Fruit fly (Drosophila melanogaster): Measurements from ENCODE around the gene wol.
A peak's percentile ranks its signal among the peaks of the same experiment; 100 is the strongest.

Gene wol

dm6 chr2L:8280225-8280624 is 22.6 kb downstream of the wol start:
- TF ChIP-seq CG8319 (GFP tag; optimal IDR thresholded peaks at IDR 0.05) (peak; percentile 13), fkh (GFP tag; optimal IDR thresholded peaks at IDR 0.05) (peak; percentile 51), CG6808 (GFP tag; optimal IDR thresholded peaks at IDR 0.05) (no peak), CG10631 (GFP tag; optimal IDR thresholded peaks at IDR 0.05) (no peak), cyc (GFP tag; optimal IDR thresholded peaks at IDR 0.05) (no peak), dsx (GFP tag; optimal IDR thresholded peaks at IDR 0.05; ENCODE audit: poor library complexity, severe bottlenecking) (peak; percentile 39), CG9139 (GFP tag; optimal IDR thresholded peaks at IDR 0.05) (no peak)

- TF ChIP-seq esn (GFP tag; optimal IDR thresholded peaks at IDR 0.05) (peak; percentile 97), fkh (GFP tag; optimal IDR thresholded peaks at IDR 0.05) (no peak), Hr4 (GFP tag; optimal IDR thresholded peaks at IDR 0.05) (peak; percentile 57), salr (GFP tag; optimal IDR thresholded peaks at IDR 0.05) (peak; percentile 83 to 85), topi (GFP tag; optimal IDR thresholded peaks at IDR 0.05) (peak; percentile 96), Eip75B (GFP tag; optimal IDR thresholded peaks at IDR 0.05) (peak; percentile 93), fd59A (GFP tag; optimal IDR thresholded peaks at IDR 0.05) (peak; percentile 92), Hr38 (GFP tag; optimal IDR thresholded peaks at IDR 0.05) (no peak), dsx (GFP tag; optimal IDR thresholded peaks at IDR 0.05; ENCODE audit: poor library complexity, severe bottlenecking) (peak; percentile 92), CG11762 (GFP tag; optimal IDR thresholded peaks at IDR 0.05; ENCODE audit: insufficient read depth) (peak; percentile 86), CG8319 (GFP tag; optimal IDR thresholded peaks at IDR 0.05) (peak; percentile 80), Blimp-1 (GFP tag; optimal IDR thresholded peaks at IDR 0.05) (peak; percentile 83), CG6792 (GFP tag; optimal IDR thresholded peaks at IDR 0.05) (peak; percentile 91), Sox102F (GFP tag; optimal IDR thresholded peaks at IDR 0.05) (peak; percentile 96), ss (GFP tag; optimal IDR thresholded peaks at IDR 0.05) (peak; percentile 85 to 91), lz (GFP tag; optimal IDR thresholded peaks at IDR 0.05) (peak; percentile 96), CG15336 (GFP tag; IDR thresholded peaks at IDR 0.05) (peak; percentile 77), fd85E (GFP tag; optimal IDR thresholded peaks at IDR 0.05) (peak; percentile 54), pdm3 (GFP tag; optimal IDR thresholded peaks at IDR 0.05) (peak; percentile 89), CG32006 (GFP tag; optimal IDR thresholded peaks at IDR 0.05) (peak; percentile 79), Eip93F (GFP tag; optimal IDR thresholded peaks at IDR 0.05) (peak; percentile 95), CG31627 (GFP tag; optimal IDR thresholded peaks at IDR 0.05) (peak; percentile 95), Lpt (GFP tag; optimal IDR thresholded peaks at IDR 0.05) (peak; percentile 75), CG10669 (GFP tag; optimal IDR thresholded peaks at IDR 0.05) (peak; percentile 95), CG1621 (tag; optimal IDR thresholded peaks at IDR 0.05) (peak; percentile 92), CG34406 (GFP tag; optimal IDR thresholded peaks at IDR 0.05) (peak; percentile 86), CG3032 (tag; optimal IDR thresholded peaks at IDR 0.05) (peak; percentile 91), spab (GFP tag; optimal IDR thresholded peaks at IDR 0.05) (peak; percentile 89), CG8632 (GFP tag; optimal IDR thresholded peaks at IDR 0.05) (peak; percentile 86), CG6163 (GFP tag; IDR thresholded peaks at IDR 0.05) (peak; percentile 93), vri (GFP tag; optimal IDR thresholded peaks at IDR 0.05) (peak; percentile 97), Met (GFP tag; optimal IDR thresholded peaks at IDR 0.05) (peak; percentile 97), CG6276 (GFP tag; optimal IDR thresholded peaks at IDR 0.05) (peak; percentile 71), CG6854 (GFP tag; optimal IDR thresholded peaks at IDR 0.05) (peak; percentile 92), net (GFP tag; optimal IDR thresholded peaks at IDR 0.05) (peak; percentile 88), Ets21C (GFP tag; optimal IDR thresholded peaks at IDR 0.05) (peak; percentile 90), cyc (GFP tag; optimal IDR thresholded peaks at IDR 0.05) (peak; percentile 95), Smox (GFP tag; optimal IDR thresholded peaks at IDR 0.05) (peak; percentile 96), Sox15 (GFP tag; optimal IDR thresholded peaks at IDR 0.05) (peak; percentile 76), svp (GFP tag) (peak; percentile 98), achi (GFP tag; optimal IDR thresholded peaks at IDR 0.05) (peak; percentile 90), CG16779 (tag; optimal IDR thresholded peaks at IDR 0.05) (peak; percentile 74), CG6808 (GFP tag; optimal IDR thresholded peaks at IDR 0.05) (peak; percentile 88), CG4318 (GFP tag; optimal IDR thresholded peaks at IDR 0.05) (peak; percentile 54), OdsH (GFP tag; optimal IDR thresholded peaks at IDR 0.05) (peak; percentile 90)
These were observed 23.3 kb downstream of the wol start for dm6 chr2L:8279400-8280065.

Data from whole organism, prepupa.